Worm (Caenorhabditis elegans) whole organism, L2 larva: Measurements from ENCODE around the gene F10C2.4.

Source experiments
- Y55F3AM.14 ChIP-seq: fragments of 200-800 bp; sonication (Bioruptor generic); optimal IDR thresholded peaks from 2 replicates; lab custom pipeline; 2018; ENCODE audit warnings: mild to moderate bottlenecking, missing genetic modification characterization, missing compliant biosample characterization
- ZK546.5 ChIP-seq: sonication (generic microtip); optimal IDR thresholded peaks from 2 replicates; lab custom pipeline; 2017; ENCODE audit warnings: missing biosample characterization, missing genetic modification characterization
- alr-1 ChIP-seq: fragments of 150-350 bp; optimal IDR thresholded peaks from 2 replicates; lab custom pipeline; 2014; ENCODE audit warnings: missing biosample characterization, missing genetic modification characterization
- dmd-4 ChIP-seq: sonication (generic microtip); optimal IDR thresholded peaks from 2 replicates; lab custom pipeline; 2017; ENCODE audit warnings: missing biosample characterization, missing genetic modification characterization
- lin-11 ChIP-seq: fragments of 150-350 bp; sonication (generic microtip); optimal IDR thresholded peaks from 2 replicates; lab custom pipeline; 2014; ENCODE audit warnings: missing biosample characterization, missing genetic modification characterization, inconsistent platforms, mixed read lengths
- lin-13 ChIP-seq: fragments of 150-350 bp; optimal IDR thresholded peaks from 2 replicates; lab custom pipeline; 2014; ENCODE audit warnings: missing biosample characterization, missing genetic modification reagents, missing genetic modification characterization
- lin-39 ChIP-seq: fragments of 150-350 bp; optimal IDR thresholded peaks from 2 replicates; lab custom pipeline; 2014; ENCODE audit warnings: missing biosample characterization, missing genetic modification reagents, missing genetic modification characterization
- unc-62 ChIP-seq: fragments of 150-350 bp; optimal IDR thresholded peaks from 2 replicates; lab custom pipeline; 2014; ENCODE audit warnings: missing biosample characterization, missing genetic modification reagents, missing genetic modification characterization
- ztf-11 ChIP-seq: sonication (generic microtip); optimal IDR thresholded peaks from 2 replicates; lab custom pipeline; 2017; ENCODE audit warnings: missing biosample characterization, missing genetic modification characterization

DNA sequence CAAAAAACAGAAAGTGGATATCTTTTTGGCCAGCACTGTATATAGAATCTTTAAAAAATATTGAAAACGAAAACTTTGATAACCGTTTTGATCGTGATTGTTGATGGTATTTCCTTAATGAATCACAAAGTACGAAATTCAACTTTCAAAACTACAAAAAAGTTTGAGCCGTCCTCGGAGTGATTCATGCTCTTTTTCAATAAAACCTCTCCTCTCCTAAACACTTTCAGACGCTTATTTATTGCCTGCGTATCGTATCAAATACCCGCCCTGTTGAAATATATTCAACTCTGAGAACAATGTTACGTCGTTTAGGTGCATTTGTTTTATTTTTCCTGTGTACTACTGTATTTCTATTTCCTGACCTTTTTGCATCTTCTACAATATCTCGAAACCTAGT is 20.4 kb upstream of the F10C2.4 start:
- TF ChIP-seq ztf-11 (tag; lab: Kevin White, UChicago), result no peak
- TF ChIP-seq ZK546.5, result no peak
- TF ChIP-seq lin-39 (tag; lab: Kevin White, UChicago), result no peak
- no peak for TF ChIP-seq unc-62
- no peak for TF ChIP-seq alr-1 (tag; lab: Kevin White, UChicago)
- TF ChIP-seq lin-13 (GFP tag; lab: Kevin White, UChicago), result no peak
- no peak for TF ChIP-seq lin-11 (tag; lab: Kevin White, UChicago)
- no peak for TF ChIP-seq Y55F3AM.14 (GFP tag; lab: Kevin White, UChicago)
- no peak for TF ChIP-seq dmd-4 (tag; lab: Kevin White, UChicago)
